Worm (Caenorhabditis elegans): ENCODE data around the gene zipt-13.

Gene zipt-13

DNA sequence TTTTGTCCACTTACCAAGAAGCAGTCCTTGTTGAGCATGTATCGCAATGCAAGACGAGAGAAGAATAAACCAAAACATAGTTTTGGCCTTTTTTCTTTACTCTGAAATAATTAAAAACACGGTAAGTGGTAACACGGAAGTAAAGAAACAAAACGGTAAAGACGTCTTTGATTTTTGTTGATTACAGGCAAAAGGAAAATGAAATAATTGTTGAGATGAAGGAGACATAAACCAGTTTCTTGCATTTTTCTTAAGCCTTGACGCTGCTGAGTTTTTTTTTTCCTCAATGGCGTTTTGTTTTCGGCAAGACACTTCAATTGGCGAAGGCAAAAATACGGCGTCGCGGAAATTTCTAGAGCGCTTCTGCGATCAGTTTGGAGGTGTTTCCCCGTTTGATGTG, at the start of gene zipt-13:
zipt-13 (minus strand) TSS at position 101 of the 400 bp plus-strand sequence.
- TF ChIP-seq hlh-11 (tag; optimal IDR thresholded peaks at IDR 0.05) (peak; percentile 28), vab-7 (GFP tag; IDR thresholded peaks at IDR 0.05) (no peak), nhr-48 (tag; optimal IDR thresholded peaks at IDR 0.05) (peak; percentile 23), ceh-82 (tag; optimal IDR thresholded peaks at IDR 0.05) (no peak), nhr-102 (tag; optimal IDR thresholded peaks at IDR 0.05) (no peak), dmd-6 (GFP tag; IDR thresholded peaks at IDR 0.05) (peak; percentile 13; the same call in 1 of the 2 replicates), Y105C5A.15 (GFP tag; IDR thresholded peaks at IDR 0.05) (no peak), nhr-25 (tag; optimal IDR thresholded peaks at IDR 0.05; ENCODE audit: borderline replicate concordance, insufficient read depth) (peak; percentile 23)

DNA sequence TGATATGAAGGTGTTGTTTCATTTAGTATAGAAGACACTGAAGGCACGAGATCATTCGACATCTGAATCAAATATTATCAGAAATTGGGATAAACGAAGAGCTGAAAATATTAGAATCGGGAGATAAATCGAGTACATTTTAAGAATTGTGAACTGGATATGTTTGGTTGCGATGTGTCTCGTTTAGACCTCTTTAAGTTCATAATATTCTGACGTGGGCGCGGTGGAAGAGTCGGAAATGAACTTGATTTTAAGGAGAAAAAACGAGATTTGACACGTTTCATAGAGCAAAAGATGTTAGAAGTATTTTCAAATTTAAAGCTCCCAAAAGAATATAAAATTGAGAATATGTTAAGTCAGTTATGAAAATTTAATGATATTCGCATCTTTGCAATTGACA, 48.9 kb upstream of the zipt-13 start, which contains the start of gene npr-6:
npr-6 (minus strand) TSS at position 101 of the 400 bp plus-strand sequence.
- TF ChIP-seq pha-4 (GFP tag; IDR thresholded peaks at IDR 0.05) (no peak), pha-4 (tag; optimal IDR thresholded peaks at IDR 0.05) (no peak), ces-1 (GFP tag; optimal IDR thresholded peaks at IDR 0.05) (no peak), ama-1 (optimal IDR thresholded peaks at IDR 0.05) (no peak), saeg-2 (GFP tag; IDR thresholded peaks at IDR 0.05) (no peak), attf-4 (tag; optimal IDR thresholded peaks at IDR 0.05) (no peak), F26F4.8 (GFP tag; conservative IDR thresholded peaks at IDR 0.05) (no peak), dmd-9 (GFP tag; IDR thresholded peaks at IDR 0.05) (no peak), lim-7 (GFP tag; IDR thresholded peaks at IDR 0.05) (no peak), F37D6.2 (tag; optimal IDR thresholded peaks at IDR 0.05) (no peak), daf-19 (GFP tag; conservative IDR thresholded peaks at IDR 0.05) (no peak), zfp-3 (GFP tag; conservative IDR thresholded peaks at IDR 0.05) (no peak), cey-2 (tag; optimal IDR thresholded peaks at IDR 0.05; ENCODE audit: borderline replicate concordance, insufficient read depth) (no peak)

DNA sequence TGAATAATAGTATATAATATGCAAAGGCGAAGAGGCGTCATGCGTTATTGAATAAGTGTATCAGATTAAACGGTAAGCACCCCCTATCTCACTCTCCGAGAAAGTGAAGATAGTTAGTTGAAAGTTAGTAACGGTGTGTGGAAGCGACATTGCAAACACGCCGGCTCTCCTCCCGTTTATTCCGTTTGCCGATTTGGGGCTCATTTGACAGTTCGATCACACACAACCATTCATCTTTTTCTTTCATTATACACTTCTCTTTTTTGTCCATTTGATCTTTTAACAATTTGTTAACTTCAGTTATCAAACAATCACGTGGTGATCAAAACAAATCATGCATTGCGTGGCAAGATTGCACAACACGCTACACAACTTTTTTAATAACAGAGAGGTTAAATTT, 42.6 kb upstream of the zipt-13 start, which contains the start of gene slc-9B.1:
slc-9B.1 (plus strand) TSS at position 301 of the 400 bp plus-strand sequence.
- no peak for TF ChIP-seq F10B5.3 (tag; optimal IDR thresholded peaks at IDR 0.05)
- TF ChIP-seq ama-1 (optimal IDR thresholded peaks at IDR 0.05) = no peak
- TF ChIP-seq daf-12 (tag; optimal IDR thresholded peaks at IDR 0.05) = no peak
- TF ChIP-seq Y105C5A.15 (GFP tag; IDR thresholded peaks at IDR 0.05) = no peak
- TF ChIP-seq T26A8.4 (GFP tag; IDR thresholded peaks at IDR 0.05) = no peak
- TF ChIP-seq fos-1 (tag; optimal IDR thresholded peaks at IDR 0.05) = no peak
- TF ChIP-seq skn-1 (tag; optimal IDR thresholded peaks at IDR 0.05) = no peak
- no peak for TF ChIP-seq lin-13 (GFP tag; optimal IDR thresholded peaks at IDR 0.05)
- no peak for TF ChIP-seq saeg-2 (GFP tag; IDR thresholded peaks at IDR 0.05)
- TF ChIP-seq lin-1 (GFP tag; IDR thresholded peaks at IDR 0.05) = no peak
- no peak for TF ChIP-seq lin-15B (tag; optimal IDR thresholded peaks at IDR 0.05)
- TF ChIP-seq nhr-102 (tag; optimal IDR thresholded peaks at IDR 0.05) = no peak
- TF ChIP-seq lin-39 (tag; optimal IDR thresholded peaks at IDR 0.05) = no peak
- TF ChIP-seq ceh-28 (tag; optimal IDR thresholded peaks at IDR 0.05) = no peak
- TF ChIP-seq madf-9 (GFP tag; conservative IDR thresholded peaks at IDR 0.05) = no peak
- TF ChIP-seq F44E2.7 (GFP tag; IDR thresholded peaks at IDR 0.05) = no peak
- no peak for TF ChIP-seq vab-7 (GFP tag; IDR thresholded peaks at IDR 0.05)
- TF ChIP-seq Y48G9A.11 (GFP tag; IDR thresholded peaks at IDR 0.05) = no peak
- no peak for TF ChIP-seq ztf-11 (tag; optimal IDR thresholded peaks at IDR 0.05)
- no peak for TF ChIP-seq ceh-62 (tag; optimal IDR thresholded peaks at IDR 0.05)

DNA sequence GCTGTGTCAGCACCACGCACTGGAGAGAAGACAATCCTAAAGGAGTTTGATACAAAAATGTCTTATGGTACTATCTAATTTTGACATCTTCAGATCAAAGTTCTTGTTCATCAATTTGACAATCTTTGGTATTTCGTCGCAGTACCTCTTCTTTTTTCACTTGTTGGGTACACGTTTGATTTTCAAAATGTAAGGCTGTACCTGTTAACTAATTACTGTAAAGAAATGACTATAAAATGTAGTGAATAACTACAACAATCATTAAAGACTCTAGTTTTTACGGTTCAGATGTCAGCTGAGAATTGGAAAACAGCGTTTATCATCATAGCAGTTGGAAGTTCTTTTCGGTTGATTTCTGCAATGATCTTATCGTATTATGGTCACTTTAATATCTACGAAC, 40.4 kb upstream of the zipt-13 start:
- TF ChIP-seq nhr-28 (tag; optimal IDR thresholded peaks at IDR 0.05) (peak; percentile 39), spr-3 (GFP tag; optimal IDR thresholded peaks at IDR 0.05) (no peak), pha-4 (GFP tag; IDR thresholded peaks at IDR 0.05) (no peak), pha-4 (tag; optimal IDR thresholded peaks at IDR 0.05) (no peak)

Data from whole organism, L4 larva.